Fruit fly (Drosophila melanogaster) whole organism, wandering third instar larva: ENCODE measurements around the gene Fibp.

ENCODE experiments used
- Abd-B ChIP-seq: fragments of >200 bp; optimal IDR thresholded peaks from 2 replicates; lab custom pipeline; 2017; ENCODE audit warnings: missing biosample characterization, missing genetic modification characterization
- Myc ChIP-seq: fragments of >200 bp; optimal IDR thresholded peaks from 2 replicates; lab custom pipeline; 2017
- fru ChIP-seq: fragments of 200-800 bp; sonication (Bioruptor generic); optimal IDR thresholded peaks from 3 replicates; lab custom pipeline; 2016; ENCODE audit warnings: missing biosample characterization, mild to moderate bottlenecking, missing genetic modification characterization

dm6 chr3L:19815472-19816150 lies 2.2 kb downstream of the Fibp start, which contains the start of gene cyc:
- TF ChIP-seq fru (GFP tag; lab: Kevin White, UChicago) (no peak), Abd-B (GFP tag; lab: Kevin White, UChicago) (no peak), Myc (no peak)
